Fruit fly (Drosophila melanogaster): Measurements from ENCODE around the gene CG14406.

DNA sequence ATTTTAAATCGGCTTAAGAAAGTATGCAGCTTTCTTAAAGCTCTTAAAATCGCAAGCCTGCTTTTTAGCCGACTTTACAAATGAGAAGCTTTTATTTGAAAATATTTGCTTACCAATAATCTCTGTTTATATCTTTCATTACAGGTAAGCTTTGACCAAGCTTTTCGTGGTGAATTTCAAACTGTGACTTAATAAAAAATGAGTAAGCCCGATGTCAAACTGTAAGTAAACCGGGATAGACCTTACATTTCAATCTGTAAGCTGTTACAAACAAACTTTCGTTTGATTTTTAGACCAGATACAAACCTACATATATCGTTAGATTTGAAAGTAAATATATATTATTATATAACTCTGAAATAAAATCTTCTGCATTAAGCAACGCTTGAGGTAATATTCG, 25.1 kb downstream of the CG14406 start:
- TF ChIP-seq psq (GFP tag; optimal IDR thresholded peaks at IDR 0.05) (no peak), Hr78 (GFP tag; optimal IDR thresholded peaks at IDR 0.05) (no peak), foxo (GFP tag; optimal IDR thresholded peaks at IDR 0.05) (no peak), usp (GFP tag; optimal IDR thresholded peaks at IDR 0.05) (no peak), rgr (GFP tag; optimal IDR thresholded peaks at IDR 0.05) (no peak), pan (optimal IDR thresholded peaks at IDR 0.05) (no peak), Dif (GFP tag; optimal IDR thresholded peaks at IDR 0.05; ENCODE audit: partially characterized antibody) (no peak)

Measured in whole organism, wandering third instar larva.